Worm (Caenorhabditis elegans) whole organism, late embryonic: ENCODE results near the gene ncx-9.

ENCODE experiments used
- Y22D7AL.16 ChIP-seq: sonication (generic microtip); optimal IDR thresholded peaks from 2 replicates; lab custom pipeline; 2016; ENCODE audit warnings: missing genetic modification characterization, missing compliant biosample characterization
- ceh-22 ChIP-seq: sonication (generic microtip); optimal IDR thresholded peaks from 2 replicates; lab custom pipeline; 2017; ENCODE audit warnings: missing biosample characterization, missing genetic modification characterization
- dve-1 ChIP-seq: sonication (generic microtip); optimal IDR thresholded peaks from 2 replicates; lab custom pipeline; 2017; ENCODE audit warnings: antibody characterized with exemption, mild to moderate bottlenecking, missing genetic modification characterization, missing compliant biosample characterization
- fkh-10 ChIP-seq: fragments of 150-350 bp; optimal IDR thresholded peaks from 2 replicates; lab custom pipeline; 2014; ENCODE audit warnings: missing biosample characterization, missing genetic modification reagents, missing genetic modification characterization
- fkh-6 ChIP-seq: sonication (generic microtip); optimal IDR thresholded peaks from 2 replicates; lab custom pipeline; 2016; ENCODE audit warnings: missing genetic modification characterization, missing compliant biosample characterization
- hlh-30 ChIP-seq: sonication (generic microtip); optimal IDR thresholded peaks from 2 replicates; lab custom pipeline; 2017; ENCODE audit warnings: antibody characterized with exemption, missing genetic modification characterization, missing compliant biosample characterization; ENCODE audit not compliant: insufficient read depth
- pha-4 ChIP-seq: fragments of 150-350 bp; optimal IDR thresholded peaks from 2 replicates; lab custom pipeline; 2018; ENCODE audit warnings: missing biosample characterization, missing genetic modification reagents, missing genetic modification characterization
- sdc-2 ChIP-seq: sonication (generic microtip); optimal IDR thresholded peaks from 2 replicates; lab custom pipeline; 2016; ENCODE audit warnings: missing genotype, missing genetic modification characterization, missing compliant biosample characterization

- TF ChIP-seq pha-4 (tag; lab: Kevin White, UChicago) (no peak), Y22D7AL.16 (tag; lab: Kevin White, UChicago) (no peak), hlh-30 (tag; lab: Kevin White, UChicago) (no peak), fkh-10 (no peak), fkh-6 (no peak), dve-1 (tag; lab: Kevin White, UChicago) (no peak), sdc-2 (tag; lab: Kevin White, UChicago) (no peak), ceh-22 (tag; lab: Kevin White, UChicago) (no peak)
Observed at ce11 chrV:5031764-5032163, 36.7 kb upstream of the ncx-9 start.
